Fruit fly (Drosophila melanogaster) whole organism, prepupa: ENCODE results near the gene Psa.

Source experiments
- CG10669 ChIP-seq: fragments of 200-800 bp; sonication (Bioruptor generic); optimal IDR thresholded peaks from 3 replicates; lab custom pipeline; 2018; ENCODE audit warnings: missing biosample characterization, mild to moderate bottlenecking, missing genetic modification characterization, moderate library complexity
- CG11294 ChIP-seq: fragments of 200-800 bp; sonication (Bioruptor generic); IDR thresholded peaks from 2 replicates; pipeline ENCODE4 v1.3.6; 2022; ENCODE audit warnings: missing biosample characterization, missing genetic modification characterization
- CG11762 ChIP-seq: fragments of 200-800 bp; sonication (Bioruptor generic); optimal IDR thresholded peaks from 3 replicates; lab custom pipeline; 2016; ENCODE audit warnings: missing biosample characterization, missing genetic modification characterization; ENCODE audit not compliant: insufficient read depth
- CG11902 ChIP-seq: fragments of 200-800 bp; sonication (Bioruptor generic); optimal IDR thresholded peaks from 3 replicates; lab custom pipeline; 2016; ENCODE audit warnings: missing biosample characterization, missing genetic modification characterization
- CG15336 ChIP-seq: fragments of 200-800 bp; sonication (Bioruptor generic); IDR thresholded peaks from 2 replicates; pipeline ENCODE4 v1.3.6; 2022; ENCODE audit warnings: missing biosample characterization, missing genetic modification characterization
- CG1621 ChIP-seq: fragments of 200-800 bp; sonication (Bioruptor generic); optimal IDR thresholded peaks from 3 replicates; lab custom pipeline; 2018; ENCODE audit warnings: missing biosample characterization, mild to moderate bottlenecking, missing genetic modification characterization
- CG16779 ChIP-seq: fragments of 200-800 bp; sonication (Bioruptor generic); optimal IDR thresholded peaks from 3 replicates; lab custom pipeline; 2017; ENCODE audit warnings: missing biosample characterization, mild to moderate bottlenecking, missing genetic modification characterization
- CG3032 ChIP-seq: fragments of 200-800 bp; optimal IDR thresholded peaks from 2 replicates; lab custom pipeline; 2019; ENCODE audit warnings: missing biosample characterization, mild to moderate bottlenecking, missing genetic modification characterization, moderate library complexity
- CG32006 ChIP-seq: fragments of 200-800 bp; sonication (Bioruptor generic); optimal IDR thresholded peaks from 3 replicates; lab custom pipeline; 2017; ENCODE audit warnings: missing biosample characterization, mild to moderate bottlenecking, missing genetic modification characterization
- CG34406 ChIP-seq: fragments of 200-800 bp; sonication (Bioruptor generic); optimal IDR thresholded peaks from 3 replicates; lab custom pipeline; 2016; ENCODE audit warnings: missing biosample characterization, missing genetic modification characterization
- CG3919 ChIP-seq: fragments of 200-800 bp; sonication (Bioruptor generic); optimal IDR thresholded peaks from 3 replicates; lab custom pipeline; 2016; ENCODE audit warnings: missing biosample characterization, missing genetic modification characterization
- CG4318 ChIP-seq: fragments of 200-800 bp; sonication (Bioruptor generic); optimal IDR thresholded peaks from 3 replicates; lab custom pipeline; 2017; ENCODE audit warnings: missing biosample characterization, mild to moderate bottlenecking, missing genetic modification characterization
- CG6163 ChIP-seq: fragments of 200-800 bp; sonication (Bioruptor generic); IDR thresholded peaks from 3 replicates; pipeline ENCODE4 v1.3.6; 2022; ENCODE audit warnings: missing biosample characterization, missing genetic modification characterization
- CG6792 ChIP-seq: fragments of 200-800 bp; sonication (Bioruptor generic); optimal IDR thresholded peaks from 3 replicates; lab custom pipeline; 2016; ENCODE audit warnings: missing biosample characterization, missing genetic modification characterization
- CG6808 ChIP-seq: fragments of 200-800 bp; sonication (Bioruptor generic); optimal IDR thresholded peaks from 3 replicates; lab custom pipeline; 2017; ENCODE audit warnings: missing biosample characterization, missing genetic modification characterization, mild to moderate bottlenecking, moderate library complexity, missing genetic modification reagents
- CG6854 ChIP-seq: fragments of 200-800 bp; sonication (Bioruptor generic); optimal IDR thresholded peaks from 2 replicates; lab custom pipeline; 2017; ENCODE audit warnings: missing biosample characterization, mild to moderate bottlenecking, missing genetic modification characterization
- CG7368 ChIP-seq: fragments of 200-800 bp; sonication (Bioruptor generic); optimal IDR thresholded peaks from 3 replicates; lab custom pipeline; 2016; ENCODE audit warnings: missing biosample characterization, missing genetic modification characterization
- CG8119 ChIP-seq: fragments of 200-800 bp; sonication (Bioruptor generic); IDR thresholded peaks from 3 replicates; pipeline ENCODE4 v1.3.6; 2022; ENCODE audit warnings: missing biosample characterization, missing genetic modification characterization
- CG8319 ChIP-seq: fragments of 200-800 bp; sonication (Bioruptor generic); optimal IDR thresholded peaks from 3 replicates; lab custom pipeline; 2016; ENCODE audit warnings: missing biosample characterization, missing genetic modification characterization
- CG8632 ChIP-seq: fragments of 200-800 bp; sonication (Bioruptor generic); optimal IDR thresholded peaks from 3 replicates; lab custom pipeline; 2016; ENCODE audit warnings: missing biosample characterization, missing genetic modification characterization
- CG9139 ChIP-seq: fragments of 200-800 bp; sonication (Bioruptor generic); optimal IDR thresholded peaks from 3 replicates; lab custom pipeline; 2017; ENCODE audit warnings: missing biosample characterization, mild to moderate bottlenecking, missing genetic modification characterization
- Eip75B ChIP-seq: fragments of 200-800 bp; sonication (Bioruptor generic); optimal IDR thresholded peaks from 3 replicates; lab custom pipeline; 2016; ENCODE audit warnings: missing biosample characterization, missing genetic modification characterization
- Eip78C ChIP-seq: fragments of 200-800 bp; sonication (Bioruptor generic); peaks from one replicate; lab custom pipeline; 2016; ENCODE audit warnings: missing biosample characterization, missing genetic modification characterization
- Eip93F ChIP-seq: fragments of 200-800 bp; sonication (Bioruptor generic); optimal IDR thresholded peaks from 2 replicates; lab custom pipeline; 2016; ENCODE audit warnings: missing biosample characterization, mild to moderate bottlenecking, missing genetic modification characterization
- Ets21C ChIP-seq: fragments of 200-800 bp; sonication (Bioruptor generic); optimal IDR thresholded peaks from 3 replicates; lab custom pipeline; 2016; ENCODE audit warnings: missing biosample characterization, missing genetic modification characterization
- Ets96B ChIP-seq: fragments of 200-800 bp; optimal IDR thresholded peaks from 2 replicates; lab custom pipeline; 2019; ENCODE audit warnings: missing biosample characterization, mild to moderate bottlenecking, missing genetic modification characterization, moderate library complexity
- Gug ChIP-seq: fragments of 200-800 bp; sonication (Bioruptor generic); IDR thresholded peaks from 2 replicates; pipeline ENCODE4 v1.3.6; 2022; ENCODE audit warnings: missing biosample characterization, missing genetic modification characterization
- Hr38 ChIP-seq: sonication (Bioruptor generic); optimal IDR thresholded peaks from 2 replicates; lab custom pipeline; 2016; ENCODE audit warnings: missing biosample characterization, missing genetic modification characterization
- Hr39 ChIP-seq: fragments of 200-800 bp; sonication (Bioruptor generic); optimal IDR thresholded peaks from 2 replicates; lab custom pipeline; 2016; ENCODE audit warnings: missing biosample characterization, missing genetic modification characterization
- Hr4 ChIP-seq: fragments of 200-800 bp; sonication (Bioruptor generic); optimal IDR thresholded peaks from 3 replicates; lab custom pipeline; 2016; ENCODE audit warnings: missing biosample characterization, missing genetic modification characterization
- Lpt ChIP-seq: fragments of 200-800 bp; sonication (Bioruptor generic); optimal IDR thresholded peaks from 3 replicates; lab custom pipeline; 2016; ENCODE audit warnings: missing biosample characterization, missing genetic modification characterization
- OdsH ChIP-seq: fragments of 200-800 bp; sonication (Bioruptor generic); optimal IDR thresholded peaks from 3 replicates; lab custom pipeline; 2016; ENCODE audit warnings: missing biosample characterization, missing genetic modification characterization
- Smox ChIP-seq: fragments of 200-800 bp; sonication (Bioruptor generic); optimal IDR thresholded peaks from 3 replicates; lab custom pipeline; 2016; ENCODE audit warnings: missing biosample characterization, missing genetic modification characterization
- Sox102F ChIP-seq: fragments of 200-800 bp; sonication (Bioruptor generic); optimal IDR thresholded peaks from 2 replicates; lab custom pipeline; 2016; ENCODE audit warnings: missing biosample characterization, mild to moderate bottlenecking, missing genetic modification characterization
- Sox14 ChIP-seq: fragments of 200-800 bp; sonication (Bioruptor generic); optimal IDR thresholded peaks from 3 replicates; lab custom pipeline; 2016; ENCODE audit warnings: missing biosample characterization, missing genetic modification characterization
- Sox15 ChIP-seq: fragments of 200-800 bp; sonication (Bioruptor generic); optimal IDR thresholded peaks from 3 replicates; lab custom pipeline; 2016; ENCODE audit warnings: missing biosample characterization, missing genetic modification characterization
- achi ChIP-seq: fragments of 200-800 bp; sonication (Bioruptor generic); optimal IDR thresholded peaks from 3 replicates; lab custom pipeline; 2016; ENCODE audit warnings: missing biosample characterization, missing genetic modification characterization
- cyc ChIP-seq: fragments of 200-800 bp; sonication (Bioruptor generic); optimal IDR thresholded peaks from 3 replicates; lab custom pipeline; 2016; ENCODE audit warnings: missing biosample characterization, missing genetic modification characterization
- dac ChIP-seq: fragments of 200-800 bp; sonication (Bioruptor generic); optimal IDR thresholded peaks from 2 replicates; lab custom pipeline; 2017; ENCODE audit warnings: missing biosample characterization, mild to moderate bottlenecking, missing genetic modification characterization
- eg ChIP-seq: fragments of 200-800 bp; sonication (Bioruptor generic); IDR thresholded peaks from 3 replicates; pipeline ENCODE4 v1.3.6; 2022; ENCODE audit warnings: missing biosample characterization, missing genetic modification characterization
- esn ChIP-seq: fragments of 200-800 bp; sonication (Bioruptor generic); optimal IDR thresholded peaks from 2 replicates; lab custom pipeline; 2016; ENCODE audit warnings: missing biosample characterization, mild to moderate bottlenecking, missing genetic modification characterization, moderate library complexity
- fd59A ChIP-seq: fragments of 200-800 bp; sonication (Bioruptor generic); optimal IDR thresholded peaks from 2 replicates; lab custom pipeline; 2017; ENCODE audit warnings: missing biosample characterization, mild to moderate bottlenecking, missing genetic modification characterization, missing genetic modification reagents
- fd85E ChIP-seq: fragments of 200-800 bp; sonication (Bioruptor generic); optimal IDR thresholded peaks from 3 replicates; lab custom pipeline; 2016; ENCODE audit warnings: missing biosample characterization, missing genetic modification characterization
- fkh ChIP-seq: fragments of 200-800 bp; sonication (Bioruptor generic); optimal IDR thresholded peaks from 3 replicates; lab custom pipeline; 2017; ENCODE audit warnings: missing biosample characterization, mild to moderate bottlenecking, missing genetic modification characterization, moderate library complexity
- lz ChIP-seq: fragments of 200-800 bp; sonication (Bioruptor generic); optimal IDR thresholded peaks from 3 replicates; lab custom pipeline; 2016; ENCODE audit warnings: missing biosample characterization, missing genetic modification characterization
- net ChIP-seq: fragments of 200-800 bp; sonication (Bioruptor generic); optimal IDR thresholded peaks from 3 replicates; lab custom pipeline; 2016; ENCODE audit warnings: missing biosample characterization, missing genetic modification characterization
- salr ChIP-seq, 2 experiments: fragments of 200-800 bp; sonication (Bioruptor generic); optimal IDR thresholded peaks; 3 replicates each; lab custom pipeline; 2016 to 2018; ENCODE audit warnings: missing biosample characterization in 2 of 2, missing genetic modification characterization in 2 of 2, mild to moderate bottlenecking in 1 of 2
- spab ChIP-seq: fragments of 200-800 bp; sonication (Bioruptor generic); optimal IDR thresholded peaks from 2 replicates; lab custom pipeline; 2017; ENCODE audit warnings: missing biosample characterization, mild to moderate bottlenecking, missing genetic modification characterization, missing genetic modification reagents
- ss ChIP-seq, 2 experiments: fragments of 200-800 bp; sonication (Bioruptor generic); optimal IDR thresholded peaks; 2 replicates in 1 of 2; 3 replicates in 1 of 2; lab custom pipeline; 2017 to 2018; ENCODE audit warnings: mild to moderate bottlenecking in 2 of 2, missing biosample characterization in 2 of 2, missing genetic modification characterization in 2 of 2, moderate library complexity in 1 of 2
- topi ChIP-seq: fragments of 200-800 bp; sonication (Bioruptor generic); optimal IDR thresholded peaks from 3 replicates; lab custom pipeline; 2016; ENCODE audit warnings: missing biosample characterization, missing genetic modification characterization
- vri ChIP-seq: fragments of 200-800 bp; sonication (Bioruptor generic); optimal IDR thresholded peaks from 3 replicates; lab custom pipeline; 2016; ENCODE audit warnings: missing biosample characterization, mild to moderate bottlenecking, missing genetic modification characterization

The Psa gene

DNA sequence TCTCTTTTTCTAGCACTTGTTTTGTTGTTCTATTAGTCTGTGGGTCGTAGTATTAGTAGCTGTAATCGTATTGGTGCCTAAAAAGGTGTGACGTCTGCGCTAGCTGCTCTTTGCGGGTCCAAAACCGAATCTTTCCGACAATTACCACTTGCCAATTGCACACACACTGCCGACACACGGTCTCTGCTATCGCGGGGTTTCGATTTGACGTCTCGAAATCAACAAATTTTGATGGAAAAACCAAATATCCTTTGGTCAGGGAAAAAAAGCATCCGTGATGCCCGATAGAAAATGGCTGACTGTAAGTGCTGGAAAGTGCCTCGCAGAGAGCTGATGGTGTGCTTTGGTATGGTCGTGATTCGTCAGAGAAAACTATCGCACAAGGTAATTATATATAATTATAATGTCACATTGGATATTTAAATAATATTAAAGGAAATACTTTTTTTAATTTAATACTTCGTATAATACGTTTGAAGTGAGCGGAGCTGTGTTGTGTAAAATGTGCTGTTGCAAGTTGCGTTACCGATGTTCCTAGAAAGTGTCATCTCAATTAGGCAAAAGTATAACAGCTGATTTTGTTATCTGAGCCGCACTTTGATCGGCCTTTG is 55.6 kb downstream of the Psa start, which contains the start of the genes Pex10 and CG12099:
Gene Pex10 (plus strand): TSS at position 51 of the 611 bp plus-strand sequence.
Gene CG12099 (minus strand): TSS at position 307 of the 611 bp plus-strand sequence.
- TF ChIP-seq lz (GFP tag; lab: Kevin White, UChicago) (peak; percentile 83), Ets21C (GFP tag; lab: Kevin White, UChicago) (peak; percentile 69), Eip93F (GFP tag; lab: Kevin White, UChicago) (peak; percentile 58), CG11762 (GFP tag; lab: Kevin White, UChicago) (peak; percentile 65), CG34406 (GFP tag; lab: Kevin White, UChicago) (peak; percentile 78), CG11902 (peak; percentile 79), ss (GFP tag; optimal IDR thresholded peaks at IDR 0.05; lab: Kevin White, UChicago) (peak; percentile 69 to 76), CG8632 (peak; percentile 81), Hr4 (GFP tag; lab: Kevin White, UChicago) (peak; percentile 81), esn (peak; percentile 88), CG3919 (GFP tag; lab: Kevin White, UChicago) (peak; percentile 84), CG3032 (tag; lab: Kevin White, UChicago) (peak; percentile 86), CG6854 (peak; percentile 69), CG4318 (GFP tag; lab: Kevin White, UChicago) (peak; percentile 68), fd85E (GFP tag; lab: Kevin White, UChicago) (peak; percentile 20), Hr38 (no peak), OdsH (GFP tag; lab: Kevin White, UChicago) (peak; percentile 90), CG8119 (peak; percentile 60; the same call in 2 of the 3 replicates), Hr39 (peak; percentile 80), Smox (no peak), eg (GFP tag; lab: Robert Waterston, UW) (peak; percentile 81), Sox15 (GFP tag; lab: Kevin White, UChicago) (peak; percentile 79), CG7368 (GFP tag; lab: Kevin White, UChicago) (peak; percentile 69), Ets96B (tag; lab: Kevin White, UChicago) (peak; percentile 71), CG15336 (GFP tag; lab: Robert Waterston, UW) (peak; percentile 74), CG6792 (GFP tag; lab: Kevin White, UChicago) (peak; percentile 80), fd59A (GFP tag; lab: Kevin White, UChicago) (peak; percentile 67), CG10669 (GFP tag; lab: Kevin White, UChicago) (peak; percentile 73), CG11294 (GFP tag; lab: Robert Waterston, UW) (peak; percentile 75), CG1621 (tag; lab: Kevin White, UChicago) (peak; percentile 58), Gug (GFP tag; lab: Robert Waterston, UW) (peak; percentile 87), Sox14 (GFP tag; lab: Kevin White, UChicago) (peak; percentile 80), CG8319 (GFP tag; lab: Kevin White, UChicago) (peak; percentile 67), achi (GFP tag; lab: Kevin White, UChicago) (peak; percentile 86), cyc (GFP tag; lab: Kevin White, UChicago) (peak; percentile 78), vri (GFP tag; lab: Kevin White, UChicago) (peak; percentile 78), CG6808 (GFP tag; lab: Kevin White, UChicago) (peak; percentile 78), topi (GFP tag; lab: Kevin White, UChicago) (peak; percentile 75), Eip78C (GFP tag; lab: Kevin White, UChicago) (peak; percentile 79), CG9139 (GFP tag; lab: Kevin White, UChicago) (peak; percentile 39), Eip75B (no peak), CG16779 (peak; percentile 42), dac (GFP tag; lab: Kevin White, UChicago) (peak; percentile 82), Lpt (GFP tag; lab: Kevin White, UChicago) (peak; percentile 62), spab (peak; percentile 38), salr (GFP tag; optimal IDR thresholded peaks at IDR 0.05; lab: Kevin White, UChicago) (peak in 1 of 2 experiments; percentile 54), Sox102F (peak; percentile 82), CG6163 (peak; percentile 86), CG32006 (peak; percentile 83), net (GFP tag; lab: Kevin White, UChicago) (peak; percentile 76), fkh (GFP tag; lab: Kevin White, UChicago) (no peak)
